Fruit fly (Drosophila melanogaster) S2 (cell line): ENCODE data around the gene CG6006.

Experiments used
- CG8478 ChIP-seq: fragments of >200 bp; optimal IDR thresholded peaks from 2 replicates; lab custom pipeline; 2018
- CTCF ChIP-seq, 2 experiments: fragments of >200 bp; optimal IDR thresholded peaks; 2 replicates each; lab custom pipeline; 2018

- TF ChIP-seq CG8478 (lab: Kevin White, UChicago) (no peak), CTCF (optimal IDR thresholded peaks at IDR 0.05; lab: Kevin White, UChicago) (no peak)
Measured at dm6 chr3R:16176526-16176925, 21.7 kb downstream of the CG6006 start.
